Worm (Caenorhabditis elegans) whole organism, L4 larva: ENCODE data around the gene F09F7.6.

Experiments used
- F10B5.3 ChIP-seq: sonication (generic microtip); optimal IDR thresholded peaks from 2 replicates; lab custom pipeline; 2016; ENCODE audit warnings: mild to moderate bottlenecking, missing genetic modification characterization, missing compliant biosample characterization
- F49E8.2 ChIP-seq: sonication (generic microtip); optimal IDR thresholded peaks from 2 replicates; lab custom pipeline; 2016; ENCODE audit warnings: missing compliant biosample characterization, mild to moderate bottlenecking, missing genetic modification characterization, borderline replicate concordance
- T20F7.1 ChIP-seq: fragments of 200-800 bp; sonication (Bioruptor generic); optimal IDR thresholded peaks from 2 replicates; lab custom pipeline; 2018; ENCODE audit warnings: mild to moderate bottlenecking, missing genetic modification characterization, missing compliant biosample characterization
- Y105C5A.15 ChIP-seq: fragments of 200-800 bp; sonication (Bioruptor generic); IDR thresholded peaks from 2 replicates; pipeline ENCODE4 v1.3.6; 2022; ENCODE audit warnings: missing genetic modification characterization, missing compliant biosample characterization
- Y48G9A.11 ChIP-seq: fragments of 200-800 bp; sonication (Bioruptor generic); IDR thresholded peaks from 2 replicates; pipeline ENCODE4 v1.3.6; 2022; ENCODE audit warnings: missing genetic modification reagents, missing genetic modification characterization, missing compliant biosample characterization
- Y5F2A.4 ChIP-seq: fragments of 200-800 bp; sonication (Bioruptor generic); optimal IDR thresholded peaks from 2 replicates; lab custom pipeline; 2018; ENCODE audit warnings: mild to moderate bottlenecking, missing genetic modification characterization, missing compliant biosample characterization
- Y75B8A.6 ChIP-seq: fragments of 200-800 bp; sonication (Bioruptor generic); IDR thresholded peaks from 2 replicates; pipeline ENCODE4 v1.3.6; 2022; ENCODE audit warnings: missing genetic modification reagents, missing genetic modification characterization, missing compliant biosample characterization
- ZK546.5 ChIP-seq, 2 experiments: sonication (generic microtip); optimal IDR thresholded peaks; 2 replicates each; lab custom pipeline; 2017; ENCODE audit warnings: missing biosample characterization in 2 of 2, missing genetic modification characterization in 2 of 2
- aha-1 ChIP-seq: fragments of 150-350 bp; peaks from one replicate; lab custom pipeline; 2014; ENCODE audit warnings: missing biosample characterization, missing genetic modification characterization
- aly-2 ChIP-seq: sonication (generic microtip); optimal IDR thresholded peaks from 2 replicates; lab custom pipeline; 2018; ENCODE audit warnings: missing biosample characterization, missing genetic modification characterization
- ama-1 ChIP-seq: fragments of 150-350 bp; optimal IDR thresholded peaks from 2 replicates; lab custom pipeline; 2014; ENCODE audit warnings: inconsistent platforms, mixed read lengths
- ceh-32 ChIP-seq: sonication (generic microtip); optimal IDR thresholded peaks from 2 replicates; lab custom pipeline; 2016; ENCODE audit warnings: mild to moderate bottlenecking, missing genetic modification characterization, missing compliant biosample characterization; ENCODE audit not compliant: poor library complexity
- ces-1 ChIP-seq: fragments of 150-350 bp; sonication (generic microtip); optimal IDR thresholded peaks from 4 replicates; lab custom pipeline; 2014; ENCODE audit warnings: missing biosample characterization, missing genetic modification reagents, missing genetic modification characterization
- cey-2 ChIP-seq: sonication (generic microtip); optimal IDR thresholded peaks from 3 replicates; lab custom pipeline; 2017; ENCODE audit warnings: missing genetic modification characterization, mild to moderate bottlenecking, missing compliant biosample characterization, antibody characterized with exemption, borderline replicate concordance; ENCODE audit not compliant: insufficient read depth
- daf-12 ChIP-seq: fragments of 150-350 bp; optimal IDR thresholded peaks from 2 replicates; lab custom pipeline; 2014; ENCODE audit warnings: missing biosample characterization, missing genetic modification reagents, missing genetic modification characterization
- daf-19 ChIP-seq: fragments of 200-800 bp; sonication (Bioruptor generic); conservative IDR thresholded peaks from 2 replicates; pipeline ENCODE4 v1.3.6; 2022; ENCODE audit warnings: missing genetic modification characterization, missing compliant biosample characterization
- daf-8 ChIP-seq: fragments of 200-800 bp; sonication (Bioruptor generic); IDR thresholded peaks from 2 replicates; pipeline ENCODE4 v1.3.6; 2022; ENCODE audit warnings: missing genetic modification characterization, missing compliant biosample characterization
- dmd-6 ChIP-seq: fragments of 200-800 bp; sonication (Bioruptor generic); IDR thresholded peaks from 2 replicates; pipeline ENCODE4 v1.3.6; 2022; ENCODE audit warnings: missing genetic modification reagents, missing genetic modification characterization, missing compliant biosample characterization
- egl-27 ChIP-seq: sonication (generic microtip); optimal IDR thresholded peaks from 3 replicates; lab custom pipeline; 2017; ENCODE audit warnings: missing biosample characterization, missing genetic modification reagents, missing genetic modification characterization
- fkh-10 ChIP-seq: fragments of 150-350 bp; optimal IDR thresholded peaks from 2 replicates; lab custom pipeline; 2014; ENCODE audit warnings: missing biosample characterization, missing genetic modification reagents, missing genetic modification characterization
- fos-1 ChIP-seq: fragments of 150-350 bp; optimal IDR thresholded peaks from 2 replicates; lab custom pipeline; 2014; ENCODE audit warnings: missing biosample characterization, missing genetic modification characterization
- gei-8 ChIP-seq: fragments of 200-800 bp; sonication (Bioruptor generic); optimal IDR thresholded peaks from 2 replicates; lab custom pipeline; 2018; ENCODE audit warnings: mild to moderate bottlenecking, missing genetic modification characterization, missing compliant biosample characterization
- hif-1 ChIP-seq, 2 experiments: sonication (generic microtip); optimal IDR thresholded peaks; 2 replicates each; lab custom pipeline; 2016 to 2017; ENCODE audit warnings: missing compliant biosample characterization in 2 of 2, missing genetic modification characterization in 2 of 2, missing genetic modification reagents in 2 of 2, missing genotype in 2 of 2, mild to moderate bottlenecking in 1 of 2
- hlh-30 ChIP-seq: sonication (generic microtip); optimal IDR thresholded peaks from 2 replicates; lab custom pipeline; 2017; ENCODE audit warnings: antibody characterized with exemption, mild to moderate bottlenecking, missing genetic modification characterization, missing compliant biosample characterization; ENCODE audit not compliant: insufficient read depth
- lin-15B ChIP-seq: fragments of 150-350 bp; sonication (generic microtip); optimal IDR thresholded peaks from 3 replicates; lab custom pipeline; 2014; ENCODE audit warnings: missing biosample characterization, missing genetic modification characterization
- lin-29 ChIP-seq: fragments of 200-800 bp; sonication (Bioruptor generic); IDR thresholded peaks from 2 replicates; pipeline ENCODE4 v1.3.6; 2022; ENCODE audit warnings: missing genetic modification reagents, missing genetic modification characterization, missing compliant biosample characterization
- lin-38 ChIP-seq: fragments of 200-800 bp; sonication (Bioruptor generic); IDR thresholded peaks from 2 replicates; pipeline ENCODE4 v1.3.6; 2022; ENCODE audit warnings: missing genetic modification reagents, missing genetic modification characterization, missing compliant biosample characterization
- lin-39 ChIP-seq: fragments of 150-350 bp; optimal IDR thresholded peaks from 2 replicates; lab custom pipeline; 2014; ENCODE audit warnings: missing biosample characterization, missing genetic modification reagents, missing genetic modification characterization
- madf-5 ChIP-seq, 2 experiments: fragments of 200-800 bp; sonication (Bioruptor generic); IDR thresholded peaks; 2 replicates each; pipeline ENCODE4 v1.3.6; 2022; ENCODE audit warnings: missing compliant biosample characterization in 2 of 2, missing genetic modification characterization in 2 of 2
- mdl-1 ChIP-seq, 2 experiments: fragments of 150-350 bp in 1 of 2; sonication (generic microtip) in 1 of 2; optimal IDR thresholded peaks; 2 replicates each; lab custom pipeline; 2014 to 2017; ENCODE audit warnings: missing biosample characterization in 2 of 2, missing genetic modification characterization in 2 of 2
- mes-2 ChIP-seq: sonication (generic microtip); optimal IDR thresholded peaks from 2 replicates; lab custom pipeline; 2016; ENCODE audit warnings: missing genotype, mild to moderate bottlenecking, missing genetic modification characterization, missing compliant biosample characterization; ENCODE audit not compliant: poor library complexity, severe bottlenecking
- mxl-2 ChIP-seq: fragments of 200-800 bp; sonication (Bioruptor generic); conservative IDR thresholded peaks from 2 replicates; pipeline ENCODE4 v1.3.6; 2022; ENCODE audit warnings: missing genetic modification reagents, missing genetic modification characterization, missing compliant biosample characterization
- nhr-102 ChIP-seq: sonication (generic microtip); optimal IDR thresholded peaks from 2 replicates; lab custom pipeline; 2016; ENCODE audit warnings: mild to moderate bottlenecking, missing genetic modification characterization, moderate library complexity, missing compliant biosample characterization
- nhr-111 ChIP-seq: fragments of 200-800 bp; sonication (Bioruptor generic); optimal IDR thresholded peaks from 2 replicates; lab custom pipeline; 2018; ENCODE audit warnings: mild to moderate bottlenecking, missing genetic modification characterization, missing compliant biosample characterization
- nhr-42 ChIP-seq: fragments of 200-800 bp; sonication (Bioruptor generic); IDR thresholded peaks from 2 replicates; pipeline ENCODE4 v1.3.6; 2022; ENCODE audit warnings: missing genetic modification characterization, missing compliant biosample characterization
- nhr-76 ChIP-seq: fragments of 150-350 bp; optimal IDR thresholded peaks from 2 replicates; lab custom pipeline; 2014; ENCODE audit warnings: missing biosample characterization, missing genetic modification characterization
- nhr-77 ChIP-seq: fragments of 150-350 bp; optimal IDR thresholded peaks from 2 replicates; lab custom pipeline; 2014; ENCODE audit warnings: missing biosample characterization, missing genetic modification characterization
- pha-4 ChIP-seq, 2 experiments: fragments of 150-350 bp in 1 of 2; fragments of 200-800 bp in 1 of 2; sonication (Bioruptor generic) in 1 of 2; IDR thresholded peaks in 1 of 2; optimal IDR thresholded peaks in 1 of 2; 2 replicates each; pipeline versions ENCODE4 v1.3.6 to Lab custom; 2014 to 2022; ENCODE audit warnings: missing genetic modification characterization in 2 of 2, missing genetic modification reagents in 2 of 2, missing biosample characterization in 1 of 2, missing compliant biosample characterization in 1 of 2
- php-3 ChIP-seq: fragments of 200-800 bp; sonication (Bioruptor generic); IDR thresholded peaks from 2 replicates; pipeline ENCODE4 v1.3.6; 2022; ENCODE audit warnings: missing genetic modification reagents, missing genetic modification characterization, missing compliant biosample characterization
- set-16 ChIP-seq: fragments of 200-800 bp; sonication (Bioruptor generic); IDR thresholded peaks from 2 replicates; pipeline ENCODE4 v1.3.6; 2022; ENCODE audit warnings: missing genetic modification reagents, missing genetic modification characterization, missing compliant biosample characterization
- spr-3 ChIP-seq: fragments of 200-800 bp; sonication (Bioruptor generic); optimal IDR thresholded peaks from 2 replicates; lab custom pipeline; 2018; ENCODE audit warnings: mild to moderate bottlenecking, missing genetic modification characterization, missing compliant biosample characterization
- tag-97 ChIP-seq: fragments of 200-800 bp; sonication (Bioruptor generic); IDR thresholded peaks from 2 replicates; pipeline ENCODE4 v1.3.6; 2022; ENCODE audit warnings: missing genetic modification characterization, missing compliant biosample characterization
- unc-62 ChIP-seq, 3 experiments: fragments of 150-350 bp in 1 of 3; sonication (generic microtip); optimal IDR thresholded peaks in 2 of 3; peaks in 1 of 3; 1 replicate in 1 of 3; 2 replicates in 2 of 3; lab custom pipeline; 2014 to 2017; ENCODE audit warnings: missing biosample characterization in 3 of 3, missing genetic modification characterization in 3 of 3, missing genetic modification reagents in 3 of 3, missing genotype in 1 of 3
- vab-7 ChIP-seq: fragments of 200-800 bp; sonication (Bioruptor generic); IDR thresholded peaks from 2 replicates; pipeline ENCODE4 v1.3.6; 2022; ENCODE audit warnings: missing genetic modification reagents, missing genetic modification characterization, missing compliant biosample characterization
- zfp-3 ChIP-seq: fragments of 200-800 bp; sonication (Bioruptor generic); conservative IDR thresholded peaks from 2 replicates; pipeline ENCODE4 v1.3.6; 2022; ENCODE audit warnings: missing genetic modification reagents, missing genetic modification characterization, missing compliant biosample characterization

F09F7.6 gene

ce11 chrIII:5554884-5555500 lies 3.1 kb upstream of the F09F7.6 start, which contains the start of the genes nmad-1 and hach-1 (continued):
- no peak for TF ChIP-seq unc-62 (GFP tag; optimal IDR thresholded peaks at IDR 0.05 in 1 of 2; lab: Kevin White, UChicago)
- no peak for TF ChIP-seq unc-62 (tag; optimal IDR thresholded peaks at IDR 0.05; lab: Kevin White, UChicago)
- no peak for TF ChIP-seq Y75B8A.6 (GFP tag; lab: Robert Waterston, UW)
- TF ChIP-seq lin-29 (GFP tag; lab: Robert Waterston, UW) = no peak
- TF ChIP-seq nhr-77 (tag; lab: Kevin White, UChicago) = peak; percentile 14
- no peak for TF ChIP-seq aha-1 (tag; lab: Kevin White, UChicago)
- TF ChIP-seq, all 104 proteins: peak for 41

ce11 chrIII:5553098-5553497 lies 1.2 kb upstream of the F09F7.6 start:
- TF ChIP-seq mdl-1 (tag; optimal IDR thresholded peaks at IDR 0.05; lab: Kevin White, UChicago) (peak in 1 of 2 experiments; percentile 5), ces-1 (GFP tag; lab: Kevin White, UChicago) (no peak), zfp-3 (GFP tag; lab: Robert Waterston, UW) (no peak), php-3 (GFP tag; lab: Robert Waterston, UW) (peak; percentile 84), daf-8 (GFP tag; lab: Robert Waterston, UW) (no peak), ceh-32 (no peak), mxl-2 (GFP tag; lab: Robert Waterston, UW) (no peak), hlh-30 (tag; lab: Kevin White, UChicago) (peak; percentile 44), aly-2 (tag; lab: Kevin White, UChicago) (no peak), daf-19 (GFP tag; lab: Robert Waterston, UW) (no peak), spr-3 (no peak), Y105C5A.15 (GFP tag; lab: Robert Waterston, UW) (no peak), daf-12 (tag; lab: Kevin White, UChicago) (no peak), lin-15B (tag; lab: Kevin White, UChicago) (no peak), nhr-42 (GFP tag; lab: Robert Waterston, UW) (0 out of 2 replicates have a peak, but pooled peaks have one; percentile 13), ama-1 (lab: Kevin White, UChicago) (no peak), egl-27 (tag; lab: Kevin White, UChicago) (no peak), vab-7 (no peak), hif-1 (tag; optimal IDR thresholded peaks at IDR 0.05; lab: Kevin White, UChicago) (no peak), lin-38 (GFP tag; lab: Robert Waterston, UW) (peak; percentile 28; the same call in 1 of the 2 replicates), gei-8 (GFP tag; lab: Kevin White, UChicago) (no peak), nhr-111 (GFP tag; lab: Kevin White, UChicago) (no peak), tag-97 (GFP tag; lab: Robert Waterston, UW) (no peak), Y5F2A.4 (GFP tag; lab: Kevin White, UChicago) (no peak), dmd-6 (GFP tag; lab: Robert Waterston, UW) (peak; percentile 89), lin-29 (GFP tag; lab: Robert Waterston, UW) (no peak), ZK546.5 (tag; optimal IDR thresholded peaks at IDR 0.05; lab: Kevin White, UChicago) (no peak), T20F7.1 (no peak), pha-4 (GFP tag; IDR thresholded peaks at IDR 0.05; lab: Robert Waterston, UW) (0 out of 2 replicates have a peak, but pooled peaks have one; percentile 23), pha-4 (tag; optimal IDR thresholded peaks at IDR 0.05; lab: Kevin White, UChicago) (no peak), lin-39 (tag; lab: Kevin White, UChicago) (no peak), madf-5 (GFP tag; IDR thresholded peaks at IDR 0.05; lab: Robert Waterston, UW) (no peak), Y75B8A.6 (GFP tag; lab: Robert Waterston, UW) (0 out of 2 replicates have a peak, but pooled peaks have one; percentile 42), mes-2 (tag; lab: Kevin White, UChicago) (peak; percentile 16), set-16 (GFP tag; lab: Robert Waterston, UW) (no peak), nhr-76 (tag; lab: Kevin White, UChicago) (no peak), Y48G9A.11 (GFP tag; lab: Robert Waterston, UW) (no peak), aha-1 (tag; lab: Kevin White, UChicago) (no peak), nhr-102 (tag; lab: Kevin White, UChicago) (peak; percentile 64), fos-1 (tag; lab: Kevin White, UChicago) (no peak), unc-62 (GFP tag; optimal IDR thresholded peaks at IDR 0.05 in 1 of 2; lab: Kevin White, UChicago) (peak; percentile 5 to 26), unc-62 (tag; optimal IDR thresholded peaks at IDR 0.05; lab: Kevin White, UChicago) (no peak), fkh-10 (GFP tag; lab: Kevin White, UChicago) (no peak), F10B5.3 (no peak), F49E8.2 (tag; lab: Kevin White, UChicago) (no peak), cey-2 (tag; lab: Kevin White, UChicago) (no peak)
